Worm (Caenorhabditis elegans): Measurements from ENCODE around the gene smim-14.

smim-14 gene

DNA sequence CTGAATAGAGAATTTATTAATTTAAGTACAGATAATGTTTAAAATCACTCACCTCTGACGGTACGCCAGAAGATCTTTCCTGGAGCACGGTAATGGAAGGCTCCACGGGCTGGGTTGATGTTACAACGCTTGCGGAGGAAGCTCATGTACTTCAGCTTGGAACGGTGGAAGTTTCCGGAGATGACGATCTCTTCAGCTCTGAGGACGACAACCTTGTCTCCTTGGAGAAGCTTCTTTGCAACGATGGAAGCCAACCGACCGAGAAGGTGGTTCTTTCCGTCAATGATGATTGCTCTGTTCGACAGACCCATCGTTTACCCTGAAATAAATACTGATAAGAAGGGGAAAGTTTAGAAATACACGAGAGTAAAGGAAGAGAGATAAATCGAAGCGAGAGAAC lies 33.7 kb upstream of the smim-14 start, which contains the start of gene rpl-16 (continued):
- TF ChIP-seq unc-62 (GFP tag; optimal IDR thresholded peaks at IDR 0.05 in 1 of 2), result no peak
- TF ChIP-seq unc-62 (tag; optimal IDR thresholded peaks at IDR 0.05), result no peak
- peak; percentile 22; the same call in 1 of the 2 replicates for TF ChIP-seq vab-7 (GFP tag; IDR thresholded peaks at IDR 0.05)
- TF ChIP-seq lin-38 (GFP tag; IDR thresholded peaks at IDR 0.05), result no peak

DNA sequence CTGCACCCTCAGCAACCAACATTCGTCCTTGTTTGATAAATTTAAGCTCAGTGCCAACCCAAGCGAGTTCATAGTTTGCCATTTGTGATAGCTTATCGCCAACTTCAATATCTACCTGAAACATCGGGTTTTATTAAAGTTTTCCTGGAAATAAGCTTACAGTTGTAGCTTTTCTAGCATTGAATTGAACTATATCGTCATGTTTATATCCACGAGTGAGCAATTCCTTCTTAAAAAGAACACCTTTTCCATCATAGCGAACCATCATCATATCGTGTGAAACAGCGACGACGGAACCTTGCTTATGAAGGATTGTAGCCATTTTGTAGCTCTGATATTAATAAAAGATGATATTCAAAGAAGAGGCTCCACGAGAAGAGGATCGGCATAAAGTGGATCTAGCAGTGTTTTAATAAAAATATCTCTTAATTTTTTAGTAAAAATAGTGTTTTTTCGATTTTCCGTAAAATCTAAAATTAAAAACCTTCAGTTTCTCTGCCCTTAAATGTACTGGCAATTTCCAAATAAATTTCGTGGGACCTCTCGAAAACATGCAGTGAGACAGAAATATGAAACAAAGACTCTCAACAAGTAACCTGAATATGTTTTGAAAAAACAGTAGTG lies 32.8 kb upstream of the smim-14 start, which contains the start of gene M01F1.8:
M01F1.8 (minus strand) TSS at position 335 of the 624 bp plus-strand sequence.
- TF ChIP-seq nhr-25 (tag; optimal IDR thresholded peaks at IDR 0.05; ENCODE audit: borderline replicate concordance, insufficient read depth), result no peak
- no peak for TF ChIP-seq mxl-3 (GFP tag; optimal IDR thresholded peaks at IDR 0.05)
- TF ChIP-seq lin-38 (GFP tag; IDR thresholded peaks at IDR 0.05), result peak; percentile 61
- peak in 1 of 2 experiments; percentile 11 for TF ChIP-seq daf-16 (GFP tag; optimal IDR thresholded peaks at IDR 0.05)
- TF ChIP-seq daf-16 (tag; optimal IDR thresholded peaks at IDR 0.05), result peak; percentile 3
- 0 out of 2 replicates have a peak, but pooled peaks have one; percentile 28 for TF ChIP-seq Y105C5A.15 (GFP tag; IDR thresholded peaks at IDR 0.05)
- peak; percentile 46 for TF ChIP-seq F49E8.2 (tag; optimal IDR thresholded peaks at IDR 0.05; ENCODE audit: borderline replicate concordance)
- TF ChIP-seq Y48G9A.11 (GFP tag; IDR thresholded peaks at IDR 0.05), result no peak
- TF ChIP-seq unc-62 (GFP tag; optimal IDR thresholded peaks at IDR 0.05 in 1 of 2), result peak in 1 of 2 experiments; percentile 77
- no peak for TF ChIP-seq unc-62 (tag; optimal IDR thresholded peaks at IDR 0.05)
- peak; percentile 29; the same call in 1 of the 2 replicates for TF ChIP-seq snpc-1.2 (GFP tag; IDR thresholded peaks at IDR 0.05)
- TF ChIP-seq unc-130 (GFP tag; optimal IDR thresholded peaks at IDR 0.05), result no peak
- 0 out of 2 replicates have a peak, but pooled peaks have one; percentile 23 for TF ChIP-seq daf-19 (GFP tag; conservative IDR thresholded peaks at IDR 0.05)
- TF ChIP-seq F10B5.3 (tag; optimal IDR thresholded peaks at IDR 0.05), result peak; percentile 54
- TF ChIP-seq dve-1 (tag; optimal IDR thresholded peaks at IDR 0.05; ENCODE audit: insufficient read depth), result no peak

DNA sequence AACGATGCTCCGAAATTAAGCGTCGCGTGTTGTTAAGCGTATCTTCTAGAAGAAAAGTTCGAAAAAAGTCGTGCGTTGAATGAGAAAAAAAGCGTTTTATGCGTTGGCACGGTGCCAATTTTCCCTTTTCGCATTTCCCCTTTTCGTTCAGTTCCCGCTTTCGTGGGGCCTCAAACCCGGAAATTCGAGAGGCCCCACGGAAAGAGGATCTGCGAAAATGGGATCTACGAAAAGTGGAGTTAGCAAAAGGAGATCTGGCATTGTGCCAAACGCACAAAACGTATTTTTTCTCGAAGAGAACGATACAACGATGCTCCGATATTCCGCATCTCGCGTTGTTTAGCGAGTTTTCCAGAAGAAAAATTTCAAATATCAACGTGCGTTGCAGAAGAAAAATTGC lies 30.3 kb upstream of the smim-14 start:
- peak; percentile 42 for TF ChIP-seq T20F7.1 (GFP tag; optimal IDR thresholded peaks at IDR 0.05)
- TF ChIP-seq R02D3.7 (tag; optimal IDR thresholded peaks at IDR 0.05), result no peak
- peak; percentile 23 for TF ChIP-seq rbr-2 (tag; optimal IDR thresholded peaks at IDR 0.05)
- peak; percentile 45 for TF ChIP-seq aha-1 (tag)
- no peak for TF ChIP-seq tag-97 (GFP tag; IDR thresholded peaks at IDR 0.05)
- 0 out of 2 replicates have a peak, but pooled peaks have one; percentile 22 for TF ChIP-seq D1046.2 (GFP tag; IDR thresholded peaks at IDR 0.05)
- TF ChIP-seq ceh-82 (tag; optimal IDR thresholded peaks at IDR 0.05), result no peak
- TF ChIP-seq ZK337.2 (GFP tag; IDR thresholded peaks at IDR 0.05), result peak; percentile 22; the same call in 1 of the 2 replicates
- TF ChIP-seq hmg-1.1 (GFP tag; IDR thresholded peaks at IDR 0.05), result peak; percentile 51; the same call in 1 of the 2 replicates
- TF ChIP-seq dmd-9 (GFP tag; IDR thresholded peaks at IDR 0.05), result 0 out of 2 replicates have a peak, but pooled peaks have one; percentile 45
- peak; percentile 78 for TF ChIP-seq ceh-20 (GFP tag; IDR thresholded peaks at IDR 0.05)
- peak; percentile 72 for TF ChIP-seq vab-7 (GFP tag; IDR thresholded peaks at IDR 0.05)
- peak; percentile 56; the same call in 1 of the 2 replicates for TF ChIP-seq arid-1 (GFP tag; conservative IDR thresholded peaks at IDR 0.05)
- TF ChIP-seq egl-43 (GFP tag; IDR thresholded peaks at IDR 0.05), result 0 out of 2 replicates have a peak, but pooled peaks have one; percentile 32
- peak; percentile 37; the same call in 1 of the 2 replicates for TF ChIP-seq dmd-6 (GFP tag; IDR thresholded peaks at IDR 0.05)
- no peak for TF ChIP-seq nhr-48 (tag; optimal IDR thresholded peaks at IDR 0.05)
- TF ChIP-seq mes-2 (tag; optimal IDR thresholded peaks at IDR 0.05; ENCODE audit: poor library complexity, severe bottlenecking), result peak; percentile 89
- no peak for TF ChIP-seq cey-2 (tag; optimal IDR thresholded peaks at IDR 0.05; ENCODE audit: borderline replicate concordance, insufficient read depth)
- peak; percentile 3 for TF ChIP-seq F49E8.2 (tag; optimal IDR thresholded peaks at IDR 0.05; ENCODE audit: borderline replicate concordance)
- peak; percentile 85 for TF ChIP-seq Y48G9A.11 (GFP tag; IDR thresholded peaks at IDR 0.05)
- TF ChIP-seq lim-7 (GFP tag; IDR thresholded peaks at IDR 0.05), result peak; percentile 48; the same call in 1 of the 2 replicates
- TF ChIP-seq ceh-44 (GFP tag; IDR thresholded peaks at IDR 0.05), result peak; percentile 54; the same call in 1 of the 2 replicates
- TF ChIP-seq lin-38 (GFP tag; IDR thresholded peaks at IDR 0.05), result peak; percentile 71
- no peak for TF ChIP-seq F26F4.8 (GFP tag; conservative IDR thresholded peaks at IDR 0.05)
- peak in 1 of 2 experiments; percentile 71 for TF ChIP-seq hif-1 (tag; optimal IDR thresholded peaks at IDR 0.05)
- TF ChIP-seq unc-130 (GFP tag; optimal IDR thresholded peaks at IDR 0.05), result peak; percentile 61

Measured in whole organism, L4 larva.